Worm (Caenorhabditis elegans): Measurements from ENCODE around the gene pigb-1.

The pigb-1 gene

ce11 chrII:5018578-5018977 is 25.7 kb upstream of the pigb-1 start:
- TF ChIP-seq pqm-1 (tag; optimal IDR thresholded peaks at IDR 0.05) (no peak), unc-62 (GFP tag; optimal IDR thresholded peaks at IDR 0.05 in 1 of 2) (peak in 1 of 2 experiments; percentile 77), unc-62 (tag; optimal IDR thresholded peaks at IDR 0.05) (no peak), aha-1 (tag) (peak; percentile 24)

DNA sequence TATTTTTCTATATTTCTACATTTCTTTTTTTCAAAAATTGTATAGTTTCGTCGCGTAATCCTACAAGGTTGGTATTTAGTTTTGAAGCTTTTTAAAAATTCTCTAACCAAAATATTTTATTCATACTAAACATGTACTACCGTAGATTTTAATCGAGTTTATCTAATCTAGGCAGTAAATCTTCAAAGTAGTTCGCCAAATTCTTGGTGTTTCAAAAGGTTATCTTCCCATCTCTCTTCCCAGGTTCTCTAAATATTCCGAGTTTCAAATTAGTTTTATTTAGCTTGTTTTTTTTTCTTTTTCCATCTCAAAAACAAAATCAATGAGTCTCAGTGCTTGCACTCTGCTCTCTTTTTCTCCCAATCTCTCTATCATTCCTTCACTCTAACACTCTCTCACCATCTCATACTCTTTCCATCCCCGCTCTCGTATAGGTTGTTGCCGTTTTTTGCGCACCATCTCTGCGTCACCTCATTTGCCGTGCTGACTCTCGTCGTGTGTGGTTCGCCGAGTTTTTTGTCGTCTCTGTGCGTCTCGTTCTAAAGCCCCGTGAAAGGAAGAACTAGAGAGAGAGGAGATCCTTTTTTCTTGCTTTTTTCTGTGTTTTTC is 24.2 kb upstream of the pigb-1 start:
- 0 out of 2 replicates have a peak, but pooled peaks have one; percentile 3 for TF ChIP-seq tra-1 (GFP tag; IDR thresholded peaks at IDR 0.05)
- peak; percentile 60 for TF ChIP-seq dpl-1 (GFP tag; optimal IDR thresholded peaks at IDR 0.05)
- no peak for TF ChIP-seq R02D3.7 (tag; optimal IDR thresholded peaks at IDR 0.05)
- no peak for TF ChIP-seq aly-2 (tag; optimal IDR thresholded peaks at IDR 0.05)
- 0 out of 2 replicates have a peak, but pooled peaks have one; percentile 16 for TF ChIP-seq php-3 (GFP tag; IDR thresholded peaks at IDR 0.05)
- TF ChIP-seq ces-1 (GFP tag; optimal IDR thresholded peaks at IDR 0.05), result peak; percentile 33
- peak; percentile 69 for TF ChIP-seq mes-2 (tag; optimal IDR thresholded peaks at IDR 0.05; ENCODE audit: poor library complexity, severe bottlenecking)
- no peak for TF ChIP-seq D1046.2 (GFP tag; IDR thresholded peaks at IDR 0.05)
- peak; percentile 57 to 76 for TF ChIP-seq lsy-2 (tag; optimal IDR thresholded peaks at IDR 0.05)
- no peak for TF ChIP-seq daf-8 (GFP tag; IDR thresholded peaks at IDR 0.05)
- no peak for TF ChIP-seq nhr-41 (GFP tag; IDR thresholded peaks at IDR 0.05)
- peak; percentile 66 for TF ChIP-seq mxl-3 (GFP tag; optimal IDR thresholded peaks at IDR 0.05)
- TF ChIP-seq nhr-48 (tag; optimal IDR thresholded peaks at IDR 0.05), result peak; percentile 32
- TF ChIP-seq daf-19 (GFP tag; conservative IDR thresholded peaks at IDR 0.05), result no peak
- no peak for TF ChIP-seq snpc-4 (tag; optimal IDR thresholded peaks at IDR 0.05)
- no peak for TF ChIP-seq F44E2.7 (GFP tag; IDR thresholded peaks at IDR 0.05)
- TF ChIP-seq zip-11 (GFP tag; IDR thresholded peaks at IDR 0.05), result no peak
- TF ChIP-seq pqm-1 (tag; optimal IDR thresholded peaks at IDR 0.05), result no peak
- TF ChIP-seq saeg-2 (GFP tag; IDR thresholded peaks at IDR 0.05), result no peak
- no peak for TF ChIP-seq skn-1 (tag; optimal IDR thresholded peaks at IDR 0.05)
- no peak for TF ChIP-seq lir-3 (tag; optimal IDR thresholded peaks at IDR 0.05)
- TF ChIP-seq ceh-28 (tag; optimal IDR thresholded peaks at IDR 0.05), result no peak
- TF ChIP-seq gei-8 (GFP tag; optimal IDR thresholded peaks at IDR 0.05), result no peak
- no peak for TF ChIP-seq F26F4.8 (GFP tag; conservative IDR thresholded peaks at IDR 0.05)
- TF ChIP-seq fkh-10 (GFP tag; optimal IDR thresholded peaks at IDR 0.05), result peak; percentile 58
- TF ChIP-seq ztf-11 (tag; optimal IDR thresholded peaks at IDR 0.05), result no peak
- TF ChIP-seq rbr-2 (tag; optimal IDR thresholded peaks at IDR 0.05), result peak; percentile 84
- TF ChIP-seq sdz-12 (GFP tag; optimal IDR thresholded peaks at IDR 0.05), result no peak
- TF ChIP-seq pha-4 (GFP tag; IDR thresholded peaks at IDR 0.05), result peak; percentile 63; the same call in 1 of the 2 replicates
- TF ChIP-seq pha-4 (tag; optimal IDR thresholded peaks at IDR 0.05), result no peak
- TF ChIP-seq nhr-76 (tag; optimal IDR thresholded peaks at IDR 0.05), result no peak
- TF ChIP-seq T20F7.1 (GFP tag; optimal IDR thresholded peaks at IDR 0.05), result no peak
- TF ChIP-seq mdl-1 (tag; optimal IDR thresholded peaks at IDR 0.05), result peak; percentile 35 to 85
- TF ChIP-seq madf-9 (GFP tag; conservative IDR thresholded peaks at IDR 0.05), result 0 out of 2 replicates have a peak, but pooled peaks have one; percentile 5
- peak; percentile 72 for TF ChIP-seq nhr-28 (tag; optimal IDR thresholded peaks at IDR 0.05)
- TF ChIP-seq lin-39 (tag; optimal IDR thresholded peaks at IDR 0.05), result no peak
- TF ChIP-seq hlh-30 (tag; optimal IDR thresholded peaks at IDR 0.05; ENCODE audit: insufficient read depth), result peak; percentile 77
- no peak for TF ChIP-seq F49E8.2 (tag; optimal IDR thresholded peaks at IDR 0.05; ENCODE audit: borderline replicate concordance)
- no peak for TF ChIP-seq fos-1 (tag; optimal IDR thresholded peaks at IDR 0.05)
- no peak for TF ChIP-seq nhr-25 (tag; optimal IDR thresholded peaks at IDR 0.05; ENCODE audit: borderline replicate concordance, insufficient read depth)
- no peak for TF ChIP-seq ceh-44 (GFP tag; IDR thresholded peaks at IDR 0.05)
- peak; percentile 44; the same call in 1 of the 2 replicates for TF ChIP-seq set-16 (GFP tag; IDR thresholded peaks at IDR 0.05)
- TF ChIP-seq nhr-102 (tag; optimal IDR thresholded peaks at IDR 0.05), result peak; percentile 12
- peak; percentile 12 for TF ChIP-seq duxl-1 (tag; optimal IDR thresholded peaks at IDR 0.05; ENCODE audit: poor library complexity)
- TF ChIP-seq hmg-1.1 (GFP tag; IDR thresholded peaks at IDR 0.05), result peak; percentile 89
- TF ChIP-seq nhr-42 (GFP tag; IDR thresholded peaks at IDR 0.05), result no peak
